Worm (Caenorhabditis elegans) whole organism, midembryonic: ENCODE measurements around the gene srh-40.

ENCODE experiments used
- flt-1 ChIP-seq: fragments of 200-800 bp; sonication (Bioruptor generic); IDR thresholded peaks from 2 replicates; pipeline ENCODE4 v1.3.6; 2022; ENCODE audit warnings: missing genetic modification characterization, missing compliant biosample characterization
- klf-2 ChIP-seq: fragments of 200-800 bp; sonication (Bioruptor generic); conservative IDR thresholded peaks from 2 replicates; pipeline ENCODE4 v1.3.6; 2022; ENCODE audit warnings: missing genetic modification reagents, missing genetic modification characterization, missing compliant biosample characterization
- med-1 ChIP-seq: sonication (generic microtip); optimal IDR thresholded peaks from 2 replicates; lab custom pipeline; 2017; ENCODE audit warnings: missing genetic modification characterization, mild to moderate bottlenecking, missing compliant biosample characterization, antibody characterized with exemption, missing genetic modification reagents; ENCODE audit not compliant: insufficient read depth
- ref-1 ChIP-seq: fragments of 200-800 bp; sonication (Bioruptor generic); conservative IDR thresholded peaks from 2 replicates; pipeline ENCODE4 v1.3.6; 2022; ENCODE audit warnings: missing genetic modification reagents, missing genetic modification characterization, missing compliant biosample characterization
- ztf-23 ChIP-seq: fragments of 200-800 bp; sonication (Bioruptor generic); IDR thresholded peaks from 2 replicates; pipeline ENCODE4 v1.3.6; 2022; ENCODE audit warnings: missing genetic modification reagents, missing genetic modification characterization, missing compliant biosample characterization

- no peak for TF ChIP-seq ztf-23 (GFP tag; lab: Robert Waterston, UW)
- no peak for TF ChIP-seq klf-2
- no peak for TF ChIP-seq ref-1 (GFP tag; lab: Robert Waterston, UW)
- TF ChIP-seq med-1 (GFP tag; lab: Kevin White, UChicago) = no peak
- TF ChIP-seq flt-1 = no peak
These were observed 32.1 kb upstream of the srh-40 start, which contains the start of gene F27B3.6 for ce11 chrIII:6578505-6578904.
